Fruit fly (Drosophila melanogaster): Measurements from ENCODE around the gene p38a.

p38a gene

DNA sequence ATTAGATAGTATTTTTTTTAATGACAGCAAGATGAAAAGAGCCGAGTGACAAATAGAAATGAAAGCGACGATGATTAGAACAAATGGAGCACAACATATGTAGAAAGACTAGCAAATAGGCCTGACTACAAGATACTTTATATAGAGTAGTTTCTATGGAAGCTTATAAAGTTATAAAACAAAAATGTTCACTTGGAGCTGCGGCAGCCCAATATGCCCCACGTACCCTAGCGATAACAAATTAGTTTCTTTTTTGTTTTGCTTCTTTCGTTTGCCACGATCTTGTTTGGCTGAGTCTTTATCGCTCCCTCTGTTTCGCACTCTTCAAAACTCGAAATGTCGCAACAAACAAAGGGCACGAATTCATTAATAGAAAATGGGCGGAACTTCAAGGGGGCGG lies 51.4 kb downstream of the p38a start (continued):
- no peak for TF ChIP-seq Hmx (GFP tag; optimal IDR thresholded peaks at IDR 0.05)
- no peak for TF ChIP-seq CG2875 (GFP tag; optimal IDR thresholded peaks at IDR 0.05)
- TF ChIP-seq CG14860 (GFP tag; IDR thresholded peaks at IDR 0.05; ENCODE audit: partially characterized antibody) = no peak
- TF ChIP-seq chif (GFP tag; optimal IDR thresholded peaks at IDR 0.05) = no peak
- no peak for TF ChIP-seq stc (GFP tag; IDR thresholded peaks at IDR 0.05)
- no peak for TF ChIP-seq Asciz (GFP tag; optimal IDR thresholded peaks at IDR 0.05)
- no peak for TF ChIP-seq CG1024 (GFP tag; IDR thresholded peaks at IDR 0.05)
- TF ChIP-seq CG11695 (GFP tag; IDR thresholded peaks at IDR 0.05) = no peak
- TF ChIP-seq Usf (GFP tag; optimal IDR thresholded peaks at IDR 0.05) = no peak
- no peak for TF ChIP-seq CG14050 (GFP tag; IDR thresholded peaks at IDR 0.05)
- TF ChIP-seq Kr (GFP tag; optimal IDR thresholded peaks at IDR 0.05) = no peak
- no peak for TF ChIP-seq jigr1 (GFP tag; IDR thresholded peaks at IDR 0.05)
- TF ChIP-seq sens (GFP tag) = peak; percentile 76
- TF ChIP-seq wor (GFP tag; IDR thresholded peaks at IDR 0.05) = no peak
- no peak for TF ChIP-seq CG15696 (tag; optimal IDR thresholded peaks at IDR 0.05)
- no peak for TF ChIP-seq fru (optimal IDR thresholded peaks at IDR 0.05)
- no peak for TF ChIP-seq C15 (GFP tag; IDR thresholded peaks at IDR 0.05)
- no peak for TF ChIP-seq kah (GFP tag; optimal IDR thresholded peaks at IDR 0.05)
- TF ChIP-seq Rfx (GFP tag; IDR thresholded peaks at IDR 0.05) = peak; percentile 60
- TF ChIP-seq sens-2 (GFP tag; IDR thresholded peaks at IDR 0.05) = no peak
- TF ChIP-seq Blimp-1 (GFP tag; optimal IDR thresholded peaks at IDR 0.05) = peak; percentile 2
- TF ChIP-seq sd (tag; optimal IDR thresholded peaks at IDR 0.05) = no peak
- TF ChIP-seq Ssrp (tag; optimal IDR thresholded peaks at IDR 0.05) = no peak
- peak; percentile 21 for TF ChIP-seq Abd-B (GFP tag; optimal IDR thresholded peaks at IDR 0.05)
- no peak for TF ChIP-seq ATbp (GFP tag; optimal IDR thresholded peaks at IDR 0.05)
- peak; percentile 35; the same call in 1 of the 3 replicates for TF ChIP-seq ci (GFP tag; IDR thresholded peaks at IDR 0.05)
- no peak for TF ChIP-seq CG34422 (GFP tag; IDR thresholded peaks at IDR 0.05)
- no peak for TF ChIP-seq CG7357 (GFP tag; IDR thresholded peaks at IDR 0.05)
- TF ChIP-seq inv (GFP tag; IDR thresholded peaks at IDR 0.05; ENCODE audit: partially characterized antibody) = no peak
- no peak for TF ChIP-seq CG6791 (GFP tag; IDR thresholded peaks at IDR 0.05; ENCODE audit: partially characterized antibody)
- no peak for TF ChIP-seq tin (GFP tag; optimal IDR thresholded peaks at IDR 0.05)
- no peak for TF ChIP-seq CG34224 (GFP tag; IDR thresholded peaks at IDR 0.05; ENCODE audit: partially characterized antibody)
- no peak for TF ChIP-seq Side (GFP tag; optimal IDR thresholded peaks at IDR 0.05)
- TF ChIP-seq salm (tag; optimal IDR thresholded peaks at IDR 0.05) = no peak
- TF ChIP-seq CG5953 (GFP tag; IDR thresholded peaks at IDR 0.05) = no peak
- TF ChIP-seq twi (tag; optimal IDR thresholded peaks at IDR 0.05) = no peak
- no peak for TF ChIP-seq Drgx (GFP tag; IDR thresholded peaks at IDR 0.05)
- TF ChIP-seq HLH54F (GFP tag; optimal IDR thresholded peaks at IDR 0.05) = peak; percentile 6
- no peak; the same call in 2 of the 3 replicates for TF ChIP-seq Optix (GFP tag; IDR thresholded peaks at IDR 0.05)
- peak; percentile 29 for TF ChIP-seq CG13624 (GFP tag; optimal IDR thresholded peaks at IDR 0.05)
- peak; percentile 9 for TF ChIP-seq CG12391 (tag; optimal IDR thresholded peaks at IDR 0.05)
- no peak for TF ChIP-seq CG7987 (GFP tag; optimal IDR thresholded peaks at IDR 0.05)
- TF ChIP-seq CG2678 (tag; optimal IDR thresholded peaks at IDR 0.05) = peak; percentile 28
- TF ChIP-seq CG32772 (GFP tag; IDR thresholded peaks at IDR 0.05) = 0 out of 2 replicates have a peak, but pooled peaks have one; percentile 18
- no peak for TF ChIP-seq jumu (GFP tag; optimal IDR thresholded peaks at IDR 0.05)
- TF ChIP-seq psq (GFP tag; optimal IDR thresholded peaks at IDR 0.05) = peak; percentile 59
- TF ChIP-seq crp (GFP tag; optimal IDR thresholded peaks at IDR 0.05) = no peak
- no peak for TF ChIP-seq ara (GFP tag; IDR thresholded peaks at IDR 0.05)
- TF ChIP-seq NfI (GFP tag; optimal IDR thresholded peaks at IDR 0.05) = no peak
- TF ChIP-seq CG32532 (GFP tag; IDR thresholded peaks at IDR 0.05) = peak; percentile 65
- no peak for TF ChIP-seq CG17328 (GFP tag; IDR thresholded peaks at IDR 0.05)
